Worm (Caenorhabditis elegans): ENCODE results near the gene prp-38.

DNA sequence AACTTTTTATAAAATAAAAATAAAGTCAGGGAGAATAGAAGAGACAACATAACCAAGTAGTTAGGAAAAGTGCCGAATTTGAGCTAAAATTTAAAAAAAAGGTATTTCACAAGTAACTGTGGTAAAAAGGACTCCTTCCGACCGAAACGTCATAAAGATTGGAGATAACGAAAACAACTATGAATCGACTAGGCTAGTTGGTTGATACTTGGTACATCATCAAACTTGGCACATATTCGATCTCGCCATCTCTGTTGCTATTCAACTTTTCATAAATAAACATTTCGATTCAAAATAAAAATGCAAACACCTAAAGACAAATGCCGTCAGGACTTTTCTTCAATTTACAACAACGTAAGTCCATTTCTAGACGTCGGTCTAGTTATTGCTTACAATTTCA lies 5.9 kb upstream of the prp-38 start, which contains the start of gene C29A12.22:
- TF ChIP-seq nfya-1 (tag; optimal IDR thresholded peaks at IDR 0.05; ENCODE audit: insufficient read depth) (no peak), pqm-1 (tag; optimal IDR thresholded peaks at IDR 0.05) (no peak), ama-1 (optimal IDR thresholded peaks at IDR 0.05) (no peak), ztf-11 (tag; optimal IDR thresholded peaks at IDR 0.05) (no peak)
